Worm (Caenorhabditis elegans) whole organism, L4/young adult: ENCODE results near the gene Y43F8B.11.

Experiments
- dao-5 ChIP-seq: sonication (generic microtip); optimal IDR thresholded peaks from 2 replicates; lab custom pipeline; 2016; ENCODE audit warnings: missing genotype, missing genetic modification characterization, moderate library complexity, missing compliant biosample characterization
- him-1 ChIP-seq: sonication (generic microtip); optimal IDR thresholded peaks from 2 replicates; lab custom pipeline; 2016; ENCODE audit warnings: missing genotype, missing genetic modification reagents, missing genetic modification characterization, missing compliant biosample characterization

ce11 chrV:19467574-19467973 is 2.9 kb upstream of the Y43F8B.11 start, which contains the start of gene Y43F8B.23:
- TF ChIP-seq him-1 (tag; lab: Kevin White, UChicago) (no peak), dao-5 (tag; lab: Kevin White, UChicago) (no peak)
